Worm (Caenorhabditis elegans): ENCODE measurements around the gene T12A7.2.
A peak's percentile ranks its signal among the peaks of the same experiment; 100 is the strongest.

DNA sequence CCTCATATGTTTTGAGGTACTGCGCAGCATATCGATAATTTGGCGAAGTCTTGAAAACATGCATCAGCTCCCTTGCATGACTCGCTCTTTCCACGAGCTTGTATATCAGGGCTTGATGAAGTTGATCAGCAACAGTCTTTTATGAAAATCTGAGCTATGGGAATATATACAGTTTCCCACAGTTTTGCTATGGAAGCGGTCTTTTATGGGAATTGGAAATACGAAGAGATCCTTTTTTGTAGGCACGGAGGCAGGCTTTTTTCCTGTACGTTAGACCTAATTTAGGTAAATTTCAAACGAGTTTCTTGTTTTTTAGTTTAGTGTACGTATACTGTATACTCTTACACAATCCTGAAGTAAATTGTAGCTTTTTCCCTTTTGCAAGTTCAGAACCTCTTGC is 5.0 kb downstream of the T12A7.2 start, which contains the start of gene T12A7.9:
- peak; percentile 77 for TF ChIP-seq him-1 (tag; optimal IDR thresholded peaks at IDR 0.05)
- TF ChIP-seq dao-5 (tag; optimal IDR thresholded peaks at IDR 0.05): no peak

Measured in whole organism, L4/young adult.